Fruit fly (Drosophila melanogaster) whole organism, prepupa: ENCODE measurements around the gene Kr-h1.

Experiments used
- Blimp-1 ChIP-seq: fragments of 200-800 bp; sonication (Bioruptor generic); optimal IDR thresholded peaks from 3 replicates; lab custom pipeline; 2017; ENCODE audit warnings: missing biosample characterization, missing genetic modification characterization, mild to moderate bottlenecking, moderate library complexity, missing genetic modification reagents
- CG10631 ChIP-seq: fragments of 200-800 bp; sonication (Bioruptor generic); optimal IDR thresholded peaks from 2 replicates; lab custom pipeline; 2016; ENCODE audit warnings: missing biosample characterization, missing genetic modification characterization
- CG10669 ChIP-seq: fragments of 200-800 bp; sonication (Bioruptor generic); optimal IDR thresholded peaks from 3 replicates; lab custom pipeline; 2018; ENCODE audit warnings: missing biosample characterization, mild to moderate bottlenecking, missing genetic modification characterization, moderate library complexity
- CG11294 ChIP-seq: fragments of 200-800 bp; sonication (Bioruptor generic); IDR thresholded peaks from 2 replicates; pipeline ENCODE4 v1.3.6; 2022; ENCODE audit warnings: missing biosample characterization, missing genetic modification characterization
- CG11762 ChIP-seq: fragments of 200-800 bp; sonication (Bioruptor generic); optimal IDR thresholded peaks from 3 replicates; lab custom pipeline; 2016; ENCODE audit warnings: missing biosample characterization, missing genetic modification characterization; ENCODE audit not compliant: insufficient read depth
- CG15336 ChIP-seq: fragments of 200-800 bp; sonication (Bioruptor generic); IDR thresholded peaks from 2 replicates; pipeline ENCODE4 v1.3.6; 2022; ENCODE audit warnings: missing biosample characterization, missing genetic modification characterization
- CG16779 ChIP-seq: fragments of 200-800 bp; sonication (Bioruptor generic); optimal IDR thresholded peaks from 3 replicates; lab custom pipeline; 2017; ENCODE audit warnings: missing biosample characterization, mild to moderate bottlenecking, missing genetic modification characterization
- CG3032 ChIP-seq: fragments of 200-800 bp; optimal IDR thresholded peaks from 2 replicates; lab custom pipeline; 2019; ENCODE audit warnings: missing biosample characterization, mild to moderate bottlenecking, missing genetic modification characterization, moderate library complexity
- CG31627 ChIP-seq: fragments of 200-800 bp; sonication (Bioruptor generic); optimal IDR thresholded peaks from 3 replicates; lab custom pipeline; 2016; ENCODE audit warnings: missing biosample characterization, missing genetic modification characterization
- CG32006 ChIP-seq: fragments of 200-800 bp; sonication (Bioruptor generic); optimal IDR thresholded peaks from 3 replicates; lab custom pipeline; 2017; ENCODE audit warnings: missing biosample characterization, mild to moderate bottlenecking, missing genetic modification characterization
- CG3919 ChIP-seq: fragments of 200-800 bp; sonication (Bioruptor generic); optimal IDR thresholded peaks from 3 replicates; lab custom pipeline; 2016; ENCODE audit warnings: missing biosample characterization, missing genetic modification characterization
- CG4318 ChIP-seq: fragments of 200-800 bp; sonication (Bioruptor generic); optimal IDR thresholded peaks from 3 replicates; lab custom pipeline; 2017; ENCODE audit warnings: missing biosample characterization, mild to moderate bottlenecking, missing genetic modification characterization
- CG6163 ChIP-seq: fragments of 200-800 bp; sonication (Bioruptor generic); IDR thresholded peaks from 3 replicates; pipeline ENCODE4 v1.3.6; 2022; ENCODE audit warnings: missing biosample characterization, missing genetic modification characterization
- CG6276 ChIP-seq: fragments of 200-800 bp; sonication (Bioruptor generic); optimal IDR thresholded peaks from 2 replicates; lab custom pipeline; 2017; ENCODE audit warnings: missing biosample characterization, mild to moderate bottlenecking, missing genetic modification characterization
- CG6792 ChIP-seq: fragments of 200-800 bp; sonication (Bioruptor generic); optimal IDR thresholded peaks from 3 replicates; lab custom pipeline; 2016; ENCODE audit warnings: missing biosample characterization, missing genetic modification characterization
- CG6808 ChIP-seq: fragments of 200-800 bp; sonication (Bioruptor generic); optimal IDR thresholded peaks from 3 replicates; lab custom pipeline; 2017; ENCODE audit warnings: missing biosample characterization, missing genetic modification characterization, mild to moderate bottlenecking, moderate library complexity, missing genetic modification reagents
- CG6854 ChIP-seq: fragments of 200-800 bp; sonication (Bioruptor generic); optimal IDR thresholded peaks from 2 replicates; lab custom pipeline; 2017; ENCODE audit warnings: missing biosample characterization, mild to moderate bottlenecking, missing genetic modification characterization
- CG7368 ChIP-seq: fragments of 200-800 bp; sonication (Bioruptor generic); optimal IDR thresholded peaks from 3 replicates; lab custom pipeline; 2016; ENCODE audit warnings: missing biosample characterization, missing genetic modification characterization
- CG8119 ChIP-seq: fragments of 200-800 bp; sonication (Bioruptor generic); IDR thresholded peaks from 3 replicates; pipeline ENCODE4 v1.3.6; 2022; ENCODE audit warnings: missing biosample characterization, missing genetic modification characterization
- CG8632 ChIP-seq: fragments of 200-800 bp; sonication (Bioruptor generic); optimal IDR thresholded peaks from 3 replicates; lab custom pipeline; 2016; ENCODE audit warnings: missing biosample characterization, missing genetic modification characterization
- CG9139 ChIP-seq: fragments of 200-800 bp; sonication (Bioruptor generic); optimal IDR thresholded peaks from 3 replicates; lab custom pipeline; 2017; ENCODE audit warnings: missing biosample characterization, mild to moderate bottlenecking, missing genetic modification characterization
- Eip75B ChIP-seq: fragments of 200-800 bp; sonication (Bioruptor generic); optimal IDR thresholded peaks from 3 replicates; lab custom pipeline; 2016; ENCODE audit warnings: missing biosample characterization, missing genetic modification characterization
- Eip78C ChIP-seq: fragments of 200-800 bp; sonication (Bioruptor generic); peaks from one replicate; lab custom pipeline; 2016; ENCODE audit warnings: missing biosample characterization, missing genetic modification characterization
- Eip93F ChIP-seq: fragments of 200-800 bp; sonication (Bioruptor generic); optimal IDR thresholded peaks from 2 replicates; lab custom pipeline; 2016; ENCODE audit warnings: missing biosample characterization, mild to moderate bottlenecking, missing genetic modification characterization
- Ets21C ChIP-seq: fragments of 200-800 bp; sonication (Bioruptor generic); optimal IDR thresholded peaks from 3 replicates; lab custom pipeline; 2016; ENCODE audit warnings: missing biosample characterization, missing genetic modification characterization
- Ets96B ChIP-seq: fragments of 200-800 bp; optimal IDR thresholded peaks from 2 replicates; lab custom pipeline; 2019; ENCODE audit warnings: missing biosample characterization, mild to moderate bottlenecking, missing genetic modification characterization, moderate library complexity
- Gug ChIP-seq: fragments of 200-800 bp; sonication (Bioruptor generic); IDR thresholded peaks from 2 replicates; pipeline ENCODE4 v1.3.6; 2022; ENCODE audit warnings: missing biosample characterization, missing genetic modification characterization
- Hr39 ChIP-seq: fragments of 200-800 bp; sonication (Bioruptor generic); optimal IDR thresholded peaks from 2 replicates; lab custom pipeline; 2016; ENCODE audit warnings: missing biosample characterization, missing genetic modification characterization
- Hr4 ChIP-seq: fragments of 200-800 bp; sonication (Bioruptor generic); optimal IDR thresholded peaks from 3 replicates; lab custom pipeline; 2016; ENCODE audit warnings: missing biosample characterization, missing genetic modification characterization
- Met ChIP-seq: fragments of 200-800 bp; sonication (Bioruptor generic); optimal IDR thresholded peaks from 3 replicates; lab custom pipeline; 2016; ENCODE audit warnings: missing biosample characterization, missing genetic modification characterization
- Smox ChIP-seq: fragments of 200-800 bp; sonication (Bioruptor generic); optimal IDR thresholded peaks from 3 replicates; lab custom pipeline; 2016; ENCODE audit warnings: missing biosample characterization, missing genetic modification characterization
- Sox102F ChIP-seq: fragments of 200-800 bp; sonication (Bioruptor generic); optimal IDR thresholded peaks from 2 replicates; lab custom pipeline; 2016; ENCODE audit warnings: missing biosample characterization, mild to moderate bottlenecking, missing genetic modification characterization
- Sox14 ChIP-seq: fragments of 200-800 bp; sonication (Bioruptor generic); optimal IDR thresholded peaks from 3 replicates; lab custom pipeline; 2016; ENCODE audit warnings: missing biosample characterization, missing genetic modification characterization
- Sox15 ChIP-seq: fragments of 200-800 bp; sonication (Bioruptor generic); optimal IDR thresholded peaks from 3 replicates; lab custom pipeline; 2016; ENCODE audit warnings: missing biosample characterization, missing genetic modification characterization
- achi ChIP-seq: fragments of 200-800 bp; sonication (Bioruptor generic); optimal IDR thresholded peaks from 3 replicates; lab custom pipeline; 2016; ENCODE audit warnings: missing biosample characterization, missing genetic modification characterization
- acj6 ChIP-seq: fragments of 200-800 bp; sonication (Bioruptor generic); optimal IDR thresholded peaks from 3 replicates; lab custom pipeline; 2016; ENCODE audit warnings: missing biosample characterization, missing genetic modification characterization
- cyc ChIP-seq: fragments of 200-800 bp; sonication (Bioruptor generic); optimal IDR thresholded peaks from 3 replicates; lab custom pipeline; 2016; ENCODE audit warnings: missing biosample characterization, missing genetic modification characterization
- dsx ChIP-seq: fragments of 200-800 bp; optimal IDR thresholded peaks from 3 replicates; lab custom pipeline; 2019; ENCODE audit warnings: missing biosample characterization, mild to moderate bottlenecking, missing genetic modification characterization, moderate library complexity; ENCODE audit not compliant: poor library complexity, severe bottlenecking
- eg ChIP-seq: fragments of 200-800 bp; sonication (Bioruptor generic); IDR thresholded peaks from 3 replicates; pipeline ENCODE4 v1.3.6; 2022; ENCODE audit warnings: missing biosample characterization, missing genetic modification characterization
- fd59A ChIP-seq: fragments of 200-800 bp; sonication (Bioruptor generic); optimal IDR thresholded peaks from 2 replicates; lab custom pipeline; 2017; ENCODE audit warnings: missing biosample characterization, mild to moderate bottlenecking, missing genetic modification characterization, missing genetic modification reagents
- fd85E ChIP-seq: fragments of 200-800 bp; sonication (Bioruptor generic); optimal IDR thresholded peaks from 3 replicates; lab custom pipeline; 2016; ENCODE audit warnings: missing biosample characterization, missing genetic modification characterization
- fkh ChIP-seq: fragments of 200-800 bp; sonication (Bioruptor generic); optimal IDR thresholded peaks from 3 replicates; lab custom pipeline; 2017; ENCODE audit warnings: missing biosample characterization, mild to moderate bottlenecking, missing genetic modification characterization, moderate library complexity
- lz ChIP-seq: fragments of 200-800 bp; sonication (Bioruptor generic); optimal IDR thresholded peaks from 3 replicates; lab custom pipeline; 2016; ENCODE audit warnings: missing biosample characterization, missing genetic modification characterization
- net ChIP-seq: fragments of 200-800 bp; sonication (Bioruptor generic); optimal IDR thresholded peaks from 3 replicates; lab custom pipeline; 2016; ENCODE audit warnings: missing biosample characterization, missing genetic modification characterization
- pdm3 ChIP-seq: fragments of 200-800 bp; sonication (Bioruptor generic); optimal IDR thresholded peaks from 3 replicates; lab custom pipeline; 2016; ENCODE audit warnings: missing biosample characterization, missing genetic modification characterization
- salr ChIP-seq, 2 experiments: fragments of 200-800 bp; sonication (Bioruptor generic); optimal IDR thresholded peaks; 3 replicates each; lab custom pipeline; 2016 to 2018; ENCODE audit warnings: missing biosample characterization in 2 of 2, missing genetic modification characterization in 2 of 2, mild to moderate bottlenecking in 1 of 2
- spab ChIP-seq: fragments of 200-800 bp; sonication (Bioruptor generic); optimal IDR thresholded peaks from 2 replicates; lab custom pipeline; 2017; ENCODE audit warnings: missing biosample characterization, mild to moderate bottlenecking, missing genetic modification characterization, missing genetic modification reagents
- ss ChIP-seq, 2 experiments: fragments of 200-800 bp; sonication (Bioruptor generic); optimal IDR thresholded peaks; 2 replicates in 1 of 2; 3 replicates in 1 of 2; lab custom pipeline; 2017 to 2018; ENCODE audit warnings: mild to moderate bottlenecking in 2 of 2, missing biosample characterization in 2 of 2, missing genetic modification characterization in 2 of 2, moderate library complexity in 1 of 2
- svp ChIP-seq: fragments of 200-800 bp; sonication (Bioruptor generic); peaks from one replicate; lab custom pipeline; 2016; ENCODE audit warnings: missing biosample characterization, missing genetic modification characterization
- vri ChIP-seq: fragments of 200-800 bp; sonication (Bioruptor generic); optimal IDR thresholded peaks from 3 replicates; lab custom pipeline; 2016; ENCODE audit warnings: missing biosample characterization, mild to moderate bottlenecking, missing genetic modification characterization

Gene Kr-h1

dm6 chr2L:6088371-6089365 lies 6.3 kb downstream of the Kr-h1 start:
- TF ChIP-seq Hr4 (GFP tag; lab: Kevin White, UChicago) (no peak), cyc (GFP tag; lab: Kevin White, UChicago) (no peak), CG3919 (no peak), CG11762 (GFP tag; lab: Kevin White, UChicago) (no peak), Met (GFP tag; lab: Kevin White, UChicago) (peak; percentile 100), Ets96B (tag; lab: Kevin White, UChicago) (no peak), fd59A (GFP tag; lab: Kevin White, UChicago) (no peak), CG15336 (GFP tag; lab: Robert Waterston, UW) (no peak), CG4318 (GFP tag; lab: Kevin White, UChicago) (no peak), fkh (GFP tag; lab: Kevin White, UChicago) (peak; percentile 95), CG6276 (GFP tag; lab: Kevin White, UChicago) (no peak), net (GFP tag; lab: Kevin White, UChicago) (peak; percentile 14), Smox (GFP tag; lab: Kevin White, UChicago) (no peak), achi (GFP tag; lab: Kevin White, UChicago) (no peak), salr (GFP tag; optimal IDR thresholded peaks at IDR 0.05; lab: Kevin White, UChicago) (peak in 1 of 2 experiments; percentile 35), svp (peak; percentile 97), CG6163 (GFP tag; lab: Robert Waterston, UW) (peak; percentile 70), CG7368 (no peak), CG3032 (tag; lab: Kevin White, UChicago) (no peak), acj6 (GFP tag; lab: Kevin White, UChicago) (no peak), CG31627 (GFP tag; lab: Kevin White, UChicago) (peak; percentile 23), spab (GFP tag; lab: Kevin White, UChicago) (no peak), eg (GFP tag; lab: Robert Waterston, UW) (peak; percentile 56; the same call in 2 of the 3 replicates), CG6808 (GFP tag; lab: Kevin White, UChicago) (no peak), Sox102F (GFP tag; lab: Kevin White, UChicago) (peak; percentile 23), CG16779 (tag; lab: Kevin White, UChicago) (peak; percentile 66), CG8119 (GFP tag; lab: Robert Waterston, UW) (0 out of 3 replicates have a peak, but pooled peaks have one; percentile 15), Eip78C (GFP tag; lab: Kevin White, UChicago) (peak; percentile 98), Blimp-1 (peak; percentile 99), Sox15 (GFP tag; lab: Kevin White, UChicago) (no peak), CG10669 (GFP tag; lab: Kevin White, UChicago) (no peak), CG32006 (GFP tag; lab: Kevin White, UChicago) (no peak), dsx (peak; percentile 80), Sox14 (peak; percentile 77), lz (GFP tag; lab: Kevin White, UChicago) (no peak), Eip75B (peak; percentile 93), Gug (peak; percentile 53), Ets21C (GFP tag; lab: Kevin White, UChicago) (no peak), CG9139 (GFP tag; lab: Kevin White, UChicago) (no peak), CG8632 (GFP tag; lab: Kevin White, UChicago) (no peak), vri (GFP tag; lab: Kevin White, UChicago) (peak; percentile 72), CG6854 (peak; percentile 72), pdm3 (GFP tag; lab: Kevin White, UChicago) (no peak), ss (GFP tag; optimal IDR thresholded peaks at IDR 0.05; lab: Kevin White, UChicago) (no peak), CG6792 (GFP tag; lab: Kevin White, UChicago) (no peak), fd85E (no peak), Eip93F (GFP tag; lab: Kevin White, UChicago) (no peak), CG10631 (GFP tag; lab: Kevin White, UChicago) (no peak), Hr39 (GFP tag; lab: Kevin White, UChicago) (no peak), CG11294 (GFP tag; lab: Robert Waterston, UW) (no peak)
